Worm (Caenorhabditis elegans) whole organism, young adult: ENCODE data around the gene srw-29.

Experiments
- D2030.7 ChIP-seq: fragments of 200-800 bp; sonication (Bioruptor generic); IDR thresholded peaks from 2 replicates; pipeline ENCODE4 v1.3.6; 2022; ENCODE audit warnings: missing genetic modification reagents, missing genetic modification characterization, missing compliant biosample characterization
- F10E7.11 ChIP-seq: sonication (generic microtip); optimal IDR thresholded peaks from 2 replicates; lab custom pipeline; 2017; ENCODE audit warnings: mild to moderate bottlenecking, missing genetic modification characterization, moderate library complexity, missing compliant biosample characterization
- F23B12.7 ChIP-seq: sonication (generic microtip); optimal IDR thresholded peaks from 2 replicates; lab custom pipeline; 2017; ENCODE audit warnings: missing genetic modification characterization, mild to moderate bottlenecking, missing compliant biosample characterization, antibody characterized with exemption, moderate library complexity; ENCODE audit not compliant: insufficient read depth
- F49E8.2 ChIP-seq: sonication (generic microtip); optimal IDR thresholded peaks from 3 replicates; lab custom pipeline; 2017; ENCODE audit warnings: missing genetic modification characterization, mild to moderate bottlenecking, missing compliant biosample characterization, antibody characterized with exemption, moderate library complexity; ENCODE audit not compliant: insufficient read depth
- F55B11.4 ChIP-seq: sonication (generic microtip); optimal IDR thresholded peaks from 2 replicates; lab custom pipeline; 2016; ENCODE audit warnings: missing compliant biosample characterization, missing genetic modification characterization, borderline replicate concordance; ENCODE audit not compliant: insufficient read depth
- K11D2.4 ChIP-seq: fragments of 200-800 bp; sonication (Bioruptor generic); IDR thresholded peaks from 2 replicates; pipeline ENCODE4 v1.3.6; 2022; ENCODE audit warnings: missing genetic modification reagents, missing genetic modification characterization, missing compliant biosample characterization
- T26A5.8 ChIP-seq: sonication (generic microtip); optimal IDR thresholded peaks from 2 replicates; lab custom pipeline; 2016; ENCODE audit warnings: missing genetic modification characterization, missing compliant biosample characterization
- Y53G8AR.9 ChIP-seq: fragments of 200-800 bp; sonication (Bioruptor generic); conservative IDR thresholded peaks from 2 replicates; pipeline ENCODE4 v1.3.6; 2022; ENCODE audit warnings: missing genetic modification reagents, missing genetic modification characterization, missing compliant biosample characterization
- Y79H2A.3 ChIP-seq: fragments of 200-800 bp; sonication (Bioruptor generic); conservative IDR thresholded peaks from 2 replicates; pipeline ENCODE4 v1.3.6; 2022; ENCODE audit warnings: missing genetic modification reagents, missing genetic modification characterization, missing compliant biosample characterization
- akir-1 ChIP-seq: fragments of 200-800 bp; sonication (Bioruptor generic); optimal IDR thresholded peaks from 2 replicates; lab custom pipeline; 2018; ENCODE audit warnings: mild to moderate bottlenecking, missing genetic modification characterization, moderate library complexity, missing compliant biosample characterization
- athp-1 ChIP-seq: sonication (generic microtip); optimal IDR thresholded peaks from 2 replicates; lab custom pipeline; 2017; ENCODE audit warnings: mild to moderate bottlenecking, missing genetic modification characterization, missing compliant biosample characterization
- attf-5 ChIP-seq: fragments of 200-800 bp; sonication (Bioruptor generic); optimal IDR thresholded peaks from 2 replicates; lab custom pipeline; 2018; ENCODE audit warnings: mild to moderate bottlenecking, missing genetic modification characterization, missing compliant biosample characterization
- cebp-1 ChIP-seq, 2 experiments: fragments of 200-800 bp in 1 of 2; sonication (Bioruptor generic) in 1 of 2; sonication (generic microtip) in 1 of 2; IDR thresholded peaks in 1 of 2; optimal IDR thresholded peaks in 1 of 2; 2 replicates each; pipeline versions ENCODE4 v1.3.6 to Lab custom; 2017 to 2022; ENCODE audit warnings: missing compliant biosample characterization in 2 of 2, missing genetic modification characterization in 2 of 2, mild to moderate bottlenecking in 1 of 2, missing genetic modification reagents in 1 of 2, moderate library complexity in 1 of 2
- cebp-2 ChIP-seq: fragments of 200-800 bp; sonication (Bioruptor generic); IDR thresholded peaks from 2 replicates; pipeline ENCODE4 v1.3.6; 2022; ENCODE audit warnings: missing genetic modification characterization, missing compliant biosample characterization
- ceh-27 ChIP-seq: fragments of 200-800 bp; sonication (Bioruptor generic); optimal IDR thresholded peaks from 2 replicates; lab custom pipeline; 2018; ENCODE audit warnings: mild to moderate bottlenecking, missing genetic modification characterization, moderate library complexity, missing compliant biosample characterization
- chd-7 ChIP-seq: sonication (generic microtip); optimal IDR thresholded peaks from 2 replicates; lab custom pipeline; 2016; ENCODE audit warnings: mild to moderate bottlenecking, missing genetic modification characterization, moderate library complexity, missing compliant biosample characterization
- efl-1 ChIP-seq: fragments of 150-350 bp; optimal IDR thresholded peaks from 2 replicates; lab custom pipeline; 2014; ENCODE audit warnings: missing biosample characterization, missing genetic modification reagents, missing genetic modification characterization
- fkh-3 ChIP-seq: sonication (generic microtip); optimal IDR thresholded peaks from 2 replicates; lab custom pipeline; 2016; ENCODE audit warnings: mild to moderate bottlenecking, missing genetic modification characterization, missing compliant biosample characterization
- hlh-26 ChIP-seq: fragments of 200-800 bp; sonication (Bioruptor generic); conservative IDR thresholded peaks from 2 replicates; pipeline ENCODE4 v1.3.6; 2022; ENCODE audit warnings: missing genetic modification reagents, missing genetic modification characterization, missing compliant biosample characterization
- hmg-1.2 ChIP-seq: fragments of 200-800 bp; sonication (Bioruptor generic); IDR thresholded peaks from 2 replicates; pipeline ENCODE4 v1.3.6; 2022; ENCODE audit warnings: missing genetic modification reagents, missing genetic modification characterization, missing compliant biosample characterization
- hsf-1 ChIP-seq: fragments of 200-800 bp; sonication (Bioruptor generic); IDR thresholded peaks from 2 replicates; pipeline ENCODE4 v1.3.6; 2022; ENCODE audit warnings: missing genetic modification reagents, missing genetic modification characterization, missing compliant biosample characterization
- let-526 ChIP-seq: fragments of 200-800 bp; sonication (Bioruptor generic); IDR thresholded peaks from 2 replicates; pipeline ENCODE4 v1.3.6; 2022; ENCODE audit warnings: missing genetic modification reagents, missing genetic modification characterization, missing compliant biosample characterization
- lin-40 ChIP-seq: sonication (generic microtip); optimal IDR thresholded peaks from 2 replicates; lab custom pipeline; 2016; ENCODE audit warnings: missing genetic modification characterization, mild to moderate bottlenecking, missing compliant biosample characterization, missing genotype, missing genetic modification reagents
- mcd-1 ChIP-seq: fragments of 200-800 bp; sonication (Bioruptor generic); IDR thresholded peaks from 2 replicates; pipeline ENCODE4 v1.3.6; 2022; ENCODE audit warnings: missing genetic modification reagents, missing genetic modification characterization, missing compliant biosample characterization
- mes-4 ChIP-seq: sonication (generic microtip); optimal IDR thresholded peaks from 2 replicates; lab custom pipeline; 2016; ENCODE audit warnings: missing genotype, missing genetic modification characterization, missing compliant biosample characterization
- nfya-2 ChIP-seq: fragments of 200-800 bp; sonication (Bioruptor generic); IDR thresholded peaks from 2 replicates; pipeline ENCODE4 v1.3.6; 2022; ENCODE audit warnings: missing genetic modification reagents, missing genetic modification characterization, missing compliant biosample characterization
- nhr-80 ChIP-seq: sonication (generic microtip); optimal IDR thresholded peaks from 2 replicates; lab custom pipeline; 2016; ENCODE audit warnings: missing genetic modification characterization, missing compliant biosample characterization
- sdz-38 ChIP-seq: sonication (generic microtip); optimal IDR thresholded peaks from 2 replicates; lab custom pipeline; 2016; ENCODE audit warnings: missing genotype, missing genetic modification characterization, missing compliant biosample characterization
- sea-2 ChIP-seq: fragments of 200-800 bp; sonication (Bioruptor generic); IDR thresholded peaks from 2 replicates; pipeline ENCODE4 v1.3.6; 2022; ENCODE audit warnings: missing genetic modification characterization, missing compliant biosample characterization
- snpc-4 ChIP-seq, 5 experiments: fragments of 150-350 bp in 1 of 5; sonication (generic microtip) in 4 of 5; optimal IDR thresholded peaks; 2 replicates each; lab custom pipeline; 2014 to 2018; ENCODE audit warnings: missing genetic modification characterization in 5 of 5, missing biosample characterization in 3 of 5, antibody characterized with exemption in 2 of 5, mild to moderate bottlenecking in 2 of 5, missing compliant biosample characterization in 2 of 5, missing genotype in 2 of 5, moderate library complexity in 2 of 5, missing genetic modification reagents in 1 of 5
- somi-1 ChIP-seq: fragments of 200-800 bp; sonication (Bioruptor generic); optimal IDR thresholded peaks from 2 replicates; lab custom pipeline; 2018; ENCODE audit warnings: mild to moderate bottlenecking, missing genetic modification characterization, missing compliant biosample characterization
- tbx-9 ChIP-seq: sonication (generic microtip); optimal IDR thresholded peaks from 2 replicates; lab custom pipeline; 2016; ENCODE audit warnings: borderline replicate concordance, missing genetic modification characterization, inconsistent platforms, missing compliant biosample characterization
- tlf-1 ChIP-seq: fragments of 200-800 bp; sonication (Bioruptor generic); optimal IDR thresholded peaks from 2 replicates; lab custom pipeline; 2018; ENCODE audit warnings: mild to moderate bottlenecking, missing genetic modification characterization, missing compliant biosample characterization
- unc-62 ChIP-seq: fragments of 150-350 bp; optimal IDR thresholded peaks from 2 replicates; lab custom pipeline; 2014; ENCODE audit warnings: missing biosample characterization, missing genetic modification reagents, missing genetic modification characterization
- xnd-1 ChIP-seq: sonication (generic microtip); optimal IDR thresholded peaks from 2 replicates; lab custom pipeline; 2016; ENCODE audit warnings: missing genotype, missing genetic modification reagents, missing genetic modification characterization, missing compliant biosample characterization
- ztf-22 ChIP-seq: fragments of 200-800 bp; sonication (Bioruptor generic); optimal IDR thresholded peaks from 2 replicates; lab custom pipeline; 2018; ENCODE audit warnings: mild to moderate bottlenecking, missing genetic modification characterization, moderate library complexity, missing compliant biosample characterization
- ztf-26 ChIP-seq: sonication (generic microtip); optimal IDR thresholded peaks from 2 replicates; lab custom pipeline; 2017; ENCODE audit warnings: missing genetic modification characterization, missing compliant biosample characterization
- ztf-3 ChIP-seq: fragments of 200-800 bp; sonication (Bioruptor generic); optimal IDR thresholded peaks from 2 replicates; lab custom pipeline; 2018; ENCODE audit warnings: mild to moderate bottlenecking, missing genetic modification characterization, missing compliant biosample characterization
- ztf-6 ChIP-seq: fragments of 200-800 bp; sonication (Bioruptor generic); IDR thresholded peaks from 2 replicates; pipeline ENCODE4 v1.3.6; 2022; ENCODE audit warnings: missing genetic modification reagents, missing genetic modification characterization, missing compliant biosample characterization

srw-29 gene

DNA sequence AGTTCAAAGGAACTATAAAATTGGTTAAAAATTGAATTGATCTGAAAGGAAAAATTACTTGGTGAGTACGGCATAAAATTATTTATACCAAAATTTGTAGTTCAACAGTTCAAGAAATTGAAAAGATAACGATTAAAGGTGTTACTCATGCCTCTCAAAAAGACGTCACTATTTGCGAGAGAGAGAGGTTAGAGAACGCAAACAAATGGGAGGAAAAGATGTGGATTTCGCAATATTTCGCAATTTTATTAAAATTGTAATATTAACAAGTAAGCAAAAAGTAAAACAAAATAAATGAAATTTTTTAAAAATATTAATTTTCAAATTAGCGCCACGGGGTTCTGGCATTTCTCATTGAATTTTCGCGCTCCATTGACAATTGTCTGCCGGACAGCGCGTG, 29.2 kb downstream of the srw-29 start, which contains the start of gene F13A7.11:
F13A7.11 (minus strand) TSS at position 174 of the 400 bp plus-strand sequence.
- TF ChIP-seq sdz-38 (tag; lab: Kevin White, UChicago) (no peak), nhr-80 (tag; lab: Kevin White, UChicago) (peak; percentile 41), ztf-3 (GFP tag; lab: Kevin White, UChicago) (no peak), cebp-2 (0 out of 2 replicates have a peak, but pooled peaks have one; percentile 52), hsf-1 (GFP tag; lab: Robert Waterston, UW) (no peak), snpc-4 (GFP tag; optimal IDR thresholded peaks at IDR 0.05; lab: Kevin White, UChicago) (no peak), snpc-4 (tag; optimal IDR thresholded peaks at IDR 0.05; lab: Kevin White, UChicago) (peak in 2 of 4 experiments; percentile 2 to 4), attf-5 (GFP tag; lab: Kevin White, UChicago) (peak; percentile 15), mcd-1 (GFP tag; lab: Robert Waterston, UW) (0 out of 2 replicates have a peak, but pooled peaks have one; percentile 13), cebp-1 (GFP tag; IDR thresholded peaks at IDR 0.05; lab: Robert Waterston, UW) (peak; percentile 99), cebp-1 (tag; optimal IDR thresholded peaks at IDR 0.05; lab: Kevin White, UChicago) (peak; percentile 99)

DNA sequence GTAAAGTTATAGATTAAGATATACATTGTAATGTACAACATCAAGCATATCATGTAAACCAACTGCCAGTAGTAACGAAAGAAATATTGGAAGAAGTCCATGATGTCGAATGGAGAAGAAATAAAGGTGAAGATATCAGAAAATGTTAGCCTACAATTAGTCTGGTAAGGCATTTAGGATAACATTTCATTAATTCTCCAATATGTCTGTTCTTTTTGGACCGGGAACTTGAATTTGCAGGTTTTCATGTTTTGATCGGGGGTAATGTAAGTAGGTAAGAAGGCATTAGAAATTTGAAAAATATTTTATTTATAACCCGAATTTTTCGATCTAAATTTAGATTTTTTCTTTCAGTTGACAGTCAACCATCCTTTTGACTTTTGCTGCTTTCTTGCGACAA, 30.6 kb downstream of the srw-29 start, which contains the start of gene srd-63:
srd-63 (minus strand) TSS at position 101 of the 400 bp plus-strand sequence.
- TF ChIP-seq hlh-26 (GFP tag; lab: Robert Waterston, UW) = no peak
- no peak for TF ChIP-seq somi-1
- TF ChIP-seq F10E7.11 (tag; lab: Kevin White, UChicago) = no peak
- no peak for TF ChIP-seq mes-4 (tag; lab: Kevin White, UChicago)
- no peak for TF ChIP-seq fkh-3 (tag; lab: Kevin White, UChicago)
- TF ChIP-seq ztf-3 (GFP tag; lab: Kevin White, UChicago) = no peak
- TF ChIP-seq sea-2 (GFP tag; lab: Robert Waterston, UW) = no peak
- TF ChIP-seq athp-1 (tag; lab: Kevin White, UChicago) = no peak
- TF ChIP-seq K11D2.4 = no peak
- no peak for TF ChIP-seq nfya-2 (GFP tag; lab: Robert Waterston, UW)
- no peak for TF ChIP-seq efl-1 (GFP tag; lab: Kevin White, UChicago)
- TF ChIP-seq hmg-1.2 (GFP tag; lab: Robert Waterston, UW) = no peak
- no peak for TF ChIP-seq F23B12.7 (tag; lab: Kevin White, UChicago)
- no peak for TF ChIP-seq ztf-26 (tag; lab: Kevin White, UChicago)
- TF ChIP-seq tlf-1 (GFP tag; lab: Kevin White, UChicago) = no peak
- no peak for TF ChIP-seq tbx-9 (tag; lab: Kevin White, UChicago)
- no peak for TF ChIP-seq F49E8.2 (tag; lab: Kevin White, UChicago)
- TF ChIP-seq ceh-27 (GFP tag; lab: Kevin White, UChicago) = no peak

DNA sequence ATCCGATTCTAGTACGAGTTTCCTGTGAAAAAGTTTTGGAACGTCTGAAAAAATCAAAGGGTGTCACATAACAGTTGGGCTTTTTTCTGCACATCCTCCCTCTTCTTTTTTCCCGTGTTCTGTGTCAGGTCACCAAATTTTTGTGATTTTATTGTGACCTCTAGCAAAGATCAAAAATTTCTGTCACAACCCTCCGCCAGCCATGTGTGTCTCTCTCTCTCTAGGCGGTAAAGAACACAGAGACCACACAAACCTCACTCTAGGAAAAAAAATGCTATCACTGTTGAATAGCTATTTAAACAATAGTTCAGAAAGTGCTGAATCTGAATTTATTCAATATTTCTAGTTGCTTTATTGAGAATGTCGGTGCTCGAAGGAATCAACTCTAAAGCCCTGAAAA, 33.7 kb downstream of the srw-29 start, which contains the start of gene gst-44:
gst-44 (plus strand) TSS at position 237 of the 400 bp plus-strand sequence.
- TF ChIP-seq D2030.7 (no peak), nhr-80 (tag; lab: Kevin White, UChicago) (peak; percentile 62)
- TF ChIP-seq, all 124 proteins: peak for 1

DNA sequence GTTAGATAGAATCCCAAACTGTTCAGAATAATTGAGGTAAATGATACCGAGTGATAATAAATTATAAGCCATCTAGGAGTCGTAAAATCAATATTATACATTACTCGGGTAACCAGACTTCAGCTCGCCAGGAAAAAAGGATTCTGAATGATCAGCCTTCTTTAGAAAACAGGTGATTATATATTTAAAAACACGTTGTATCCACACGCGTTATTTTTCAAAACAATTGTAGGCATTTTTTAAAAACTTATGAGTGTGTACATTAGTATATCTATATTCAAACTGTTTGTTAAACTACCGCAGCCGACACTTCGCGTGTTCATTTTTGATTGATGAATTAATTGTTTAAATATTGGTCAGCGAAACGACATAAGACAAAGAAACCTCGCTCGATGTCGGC, 36.1 kb downstream of the srw-29 start, which contains the start of gene sri-65:
sri-65 (minus strand) TSS at position 101 of the 400 bp plus-strand sequence.
- no peak for TF ChIP-seq F49E8.2 (tag; lab: Kevin White, UChicago)
- no peak for TF ChIP-seq T26A5.8 (tag; lab: Kevin White, UChicago)
- TF ChIP-seq xnd-1 (tag; lab: Kevin White, UChicago) = no peak
- no peak for TF ChIP-seq Y79H2A.3 (GFP tag; lab: Robert Waterston, UW)
- no peak for TF ChIP-seq ztf-22 (GFP tag; lab: Kevin White, UChicago)
- no peak for TF ChIP-seq sea-2 (GFP tag; lab: Robert Waterston, UW)
- TF ChIP-seq akir-1 (GFP tag; lab: Kevin White, UChicago) = no peak
- no peak for TF ChIP-seq chd-7 (tag; lab: Kevin White, UChicago)
- TF ChIP-seq unc-62 = no peak
- no peak for TF ChIP-seq let-526
- no peak for TF ChIP-seq F55B11.4 (tag; lab: Kevin White, UChicago)
- no peak for TF ChIP-seq tbx-9 (tag; lab: Kevin White, UChicago)
- no peak for TF ChIP-seq Y53G8AR.9
- TF ChIP-seq lin-40 (tag; lab: Kevin White, UChicago) = no peak
- TF ChIP-seq ztf-6 (GFP tag; lab: Robert Waterston, UW) = no peak
- TF ChIP-seq D2030.7 = no peak
- no peak for TF ChIP-seq fkh-3 (tag; lab: Kevin White, UChicago)
